Worm (Caenorhabditis elegans): ENCODE measurements around the gene pvf-1.

pvf-1 gene

ce11 chrIII:1804477-1804876, 19.6 kb downstream of the pvf-1 start:
- TF ChIP-seq unc-62 (GFP tag; optimal IDR thresholded peaks at IDR 0.05) (no peak), mep-1 (tag; optimal IDR thresholded peaks at IDR 0.05) (no peak), fkh-8 (tag; optimal IDR thresholded peaks at IDR 0.05) (no peak), efl-1 (optimal IDR thresholded peaks at IDR 0.05) (no peak), efl-1 (GFP tag; optimal IDR thresholded peaks at IDR 0.05 in 1 of 2) (no peak), lin-15B (tag; optimal IDR thresholded peaks at IDR 0.05) (no peak), sptf-1 (tag; optimal IDR thresholded peaks at IDR 0.05) (no peak), nhr-237 (tag; optimal IDR thresholded peaks at IDR 0.05) (no peak), lir-3 (tag; optimal IDR thresholded peaks at IDR 0.05; ENCODE audit: poor library complexity) (no peak), fkh-10 (GFP tag; optimal IDR thresholded peaks at IDR 0.05) (no peak), zip-4 (GFP tag; optimal IDR thresholded peaks at IDR 0.05) (no peak), ceh-8 (GFP tag; optimal IDR thresholded peaks at IDR 0.05) (no peak), dsc-1 (tag; optimal IDR thresholded peaks at IDR 0.05) (no peak), ceh-88 (GFP tag; IDR thresholded peaks at IDR 0.05) (no peak), lin-14 (GFP tag; optimal IDR thresholded peaks at IDR 0.05) (no peak)

- no peak for TF ChIP-seq lin-14 (GFP tag; optimal IDR thresholded peaks at IDR 0.05)
- no peak for TF ChIP-seq efl-1 (optimal IDR thresholded peaks at IDR 0.05)
- peak in 1 of 2 experiments; percentile 47 for TF ChIP-seq efl-1 (GFP tag; optimal IDR thresholded peaks at IDR 0.05 in 1 of 2)
These were observed 21.1 kb downstream of the pvf-1 start for ce11 chrIII:1803000-1803399.

ce11 chrIII:1799407-1799806, 24.7 kb downstream of the pvf-1 start:
- TF ChIP-seq aha-1 (tag; optimal IDR thresholded peaks at IDR 0.05) (no peak), fos-1 (tag; optimal IDR thresholded peaks at IDR 0.05) (no peak), dsc-1 (tag; optimal IDR thresholded peaks at IDR 0.05) (no peak), ets-5 (GFP tag; IDR thresholded peaks at IDR 0.05) (0 out of 2 replicates have a peak, but pooled peaks have one; percentile 46)

DNA sequence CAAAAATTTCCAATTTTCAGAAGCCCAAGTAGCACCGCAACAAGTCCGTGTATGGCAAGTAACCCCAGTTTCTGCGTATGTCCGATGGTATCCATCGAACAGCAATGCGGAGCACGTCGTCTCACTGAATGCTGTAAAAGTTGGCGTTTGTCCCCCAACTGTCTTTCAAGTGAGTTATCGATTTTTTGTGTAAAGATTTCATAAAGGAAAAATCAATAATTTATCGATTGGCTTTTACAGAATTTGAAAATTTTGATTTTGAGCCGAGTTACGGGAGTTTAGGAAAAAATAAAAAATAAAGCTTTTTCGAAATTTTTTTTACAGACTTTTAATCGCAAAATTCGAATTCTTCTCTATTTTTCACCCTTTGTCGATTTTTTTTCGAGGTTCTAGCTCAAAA, 30.0 kb downstream of the pvf-1 start:
- no peak for TF ChIP-seq C16A3.4 (tag; optimal IDR thresholded peaks at IDR 0.05)
- no peak for TF ChIP-seq C34B4.2 (tag; optimal IDR thresholded peaks at IDR 0.05)
- no peak for TF ChIP-seq nhr-12 (tag; optimal IDR thresholded peaks at IDR 0.05)
- no peak for TF ChIP-seq rnt-1 (tag; optimal IDR thresholded peaks at IDR 0.05)
- TF ChIP-seq zag-1 (tag; optimal IDR thresholded peaks at IDR 0.05), result no peak
- no peak for TF ChIP-seq sptf-1 (tag; optimal IDR thresholded peaks at IDR 0.05)
- TF ChIP-seq efl-1 (optimal IDR thresholded peaks at IDR 0.05), result no peak
- TF ChIP-seq efl-1 (GFP tag; optimal IDR thresholded peaks at IDR 0.05 in 1 of 2), result no peak
- no peak for TF ChIP-seq Y116A8C.19 (tag; optimal IDR thresholded peaks at IDR 0.05; ENCODE audit: borderline replicate concordance)
- no peak for TF ChIP-seq swsn-7 (tag; optimal IDR thresholded peaks at IDR 0.05)
- TF ChIP-seq sup-37 (GFP tag; optimal IDR thresholded peaks at IDR 0.05), result no peak
- TF ChIP-seq nhr-84 (tag; optimal IDR thresholded peaks at IDR 0.05), result no peak
- TF ChIP-seq lsy-2 (tag; optimal IDR thresholded peaks at IDR 0.05), result no peak
- TF ChIP-seq fos-1 (tag; optimal IDR thresholded peaks at IDR 0.05), result no peak
- TF ChIP-seq alr-1 (tag; optimal IDR thresholded peaks at IDR 0.05; ENCODE audit: borderline replicate concordance), result no peak
- TF ChIP-seq nhr-76 (tag; optimal IDR thresholded peaks at IDR 0.05), result no peak

DNA sequence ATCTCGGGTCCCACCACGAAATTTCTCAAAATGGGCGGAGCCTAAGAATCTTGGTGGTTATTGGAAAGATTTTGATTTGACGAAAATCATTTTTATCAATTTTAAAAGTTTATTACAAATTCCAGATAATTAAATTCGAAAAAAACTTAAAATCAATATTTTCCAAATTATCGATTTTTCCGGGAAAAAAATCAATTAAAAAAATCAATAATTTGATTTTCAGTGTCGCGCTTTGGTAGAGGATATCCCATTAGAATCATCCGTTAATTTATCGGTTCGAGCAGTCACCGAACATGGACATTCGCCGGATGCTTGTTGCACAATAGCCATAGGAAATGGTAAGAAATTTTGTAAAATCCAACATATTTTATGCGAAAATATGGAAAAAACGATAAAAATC, 30.7 kb downstream of the pvf-1 start:
- TF ChIP-seq efl-1 (optimal IDR thresholded peaks at IDR 0.05) (no peak), efl-1 (GFP tag; optimal IDR thresholded peaks at IDR 0.05 in 1 of 2) (no peak), dsc-1 (tag; optimal IDR thresholded peaks at IDR 0.05) (no peak), ama-1 (optimal IDR thresholded peaks at IDR 0.05) (no peak), nhr-28 (tag; optimal IDR thresholded peaks at IDR 0.05) (no peak), lin-15B (tag; optimal IDR thresholded peaks at IDR 0.05) (no peak), lin-14 (GFP tag; optimal IDR thresholded peaks at IDR 0.05) (no peak), tlp-1 (tag; optimal IDR thresholded peaks at IDR 0.05) (no peak), tbx-2 (tag; optimal IDR thresholded peaks at IDR 0.05) (no peak), grh-1 (GFP tag; IDR thresholded peaks at IDR 0.05) (no peak), hlh-17 (GFP tag; optimal IDR thresholded peaks at IDR 0.05; ENCODE audit: borderline replicate concordance) (no peak)
